Worm (Caenorhabditis elegans) whole organism, L4 larva: ENCODE measurements around the gene tomm-70.

Experiments
- D1046.2 ChIP-seq: fragments of 200-800 bp; sonication (Bioruptor generic); IDR thresholded peaks from 2 replicates; pipeline ENCODE4 v1.3.6; 2022; ENCODE audit warnings: missing genetic modification characterization, missing compliant biosample characterization
- T20F7.1 ChIP-seq: fragments of 200-800 bp; sonication (Bioruptor generic); optimal IDR thresholded peaks from 2 replicates; lab custom pipeline; 2018; ENCODE audit warnings: mild to moderate bottlenecking, missing genetic modification characterization, missing compliant biosample characterization
- Y48G9A.11 ChIP-seq: fragments of 200-800 bp; sonication (Bioruptor generic); IDR thresholded peaks from 2 replicates; pipeline ENCODE4 v1.3.6; 2022; ENCODE audit warnings: missing genetic modification reagents, missing genetic modification characterization, missing compliant biosample characterization
- ZK337.2 ChIP-seq: fragments of 200-800 bp; sonication (Bioruptor generic); IDR thresholded peaks from 2 replicates; pipeline ENCODE4 v1.3.6; 2022; ENCODE audit warnings: missing genetic modification reagents, missing genetic modification characterization, missing compliant biosample characterization
- aha-1 ChIP-seq: fragments of 150-350 bp; peaks from one replicate; lab custom pipeline; 2014; ENCODE audit warnings: missing biosample characterization, missing genetic modification characterization
- aly-2 ChIP-seq: sonication (generic microtip); optimal IDR thresholded peaks from 2 replicates; lab custom pipeline; 2018; ENCODE audit warnings: missing biosample characterization, missing genetic modification characterization
- arid-1 ChIP-seq: fragments of 200-800 bp; sonication (Bioruptor generic); conservative IDR thresholded peaks from 2 replicates; pipeline ENCODE4 v1.3.6; 2022; ENCODE audit warnings: missing genetic modification reagents, missing genetic modification characterization, missing compliant biosample characterization
- attf-4 ChIP-seq: sonication (generic microtip); optimal IDR thresholded peaks from 3 replicates; lab custom pipeline; 2017; ENCODE audit warnings: missing biosample characterization, missing genetic modification characterization
- ceh-20 ChIP-seq: fragments of 200-800 bp; sonication (Bioruptor generic); IDR thresholded peaks from 2 replicates; pipeline ENCODE4 v1.3.6; 2022; ENCODE audit warnings: missing genetic modification reagents, missing genetic modification characterization, missing compliant biosample characterization
- ceh-32 ChIP-seq: sonication (generic microtip); optimal IDR thresholded peaks from 2 replicates; lab custom pipeline; 2016; ENCODE audit warnings: mild to moderate bottlenecking, missing genetic modification characterization, missing compliant biosample characterization; ENCODE audit not compliant: poor library complexity
- ceh-44 ChIP-seq: fragments of 200-800 bp; sonication (Bioruptor generic); IDR thresholded peaks from 2 replicates; pipeline ENCODE4 v1.3.6; 2022; ENCODE audit warnings: missing genetic modification reagents, missing genetic modification characterization, missing compliant biosample characterization
- ceh-82 ChIP-seq: sonication (generic microtip); optimal IDR thresholded peaks from 2 replicates; lab custom pipeline; 2017; ENCODE audit warnings: missing biosample characterization, missing genetic modification characterization
- ctbp-1 ChIP-seq: fragments of 200-800 bp; sonication (Bioruptor generic); IDR thresholded peaks from 2 replicates; pipeline ENCODE4 v1.3.6; 2022; ENCODE audit warnings: missing genetic modification reagents, missing genetic modification characterization, missing compliant biosample characterization
- dmd-8 ChIP-seq: fragments of 200-800 bp; sonication (Bioruptor generic); IDR thresholded peaks from 2 replicates; pipeline ENCODE4 v1.3.6; 2022; ENCODE audit warnings: missing genetic modification characterization, missing compliant biosample characterization
- duxl-1 ChIP-seq: sonication (generic microtip); optimal IDR thresholded peaks from 2 replicates; lab custom pipeline; 2016; ENCODE audit warnings: mild to moderate bottlenecking, missing genetic modification characterization, moderate library complexity, missing compliant biosample characterization; ENCODE audit not compliant: poor library complexity
- fkh-10 ChIP-seq: fragments of 150-350 bp; optimal IDR thresholded peaks from 2 replicates; lab custom pipeline; 2014; ENCODE audit warnings: missing biosample characterization, missing genetic modification reagents, missing genetic modification characterization
- hif-1 ChIP-seq, 2 experiments: sonication (generic microtip); optimal IDR thresholded peaks; 2 replicates each; lab custom pipeline; 2016 to 2017; ENCODE audit warnings: missing compliant biosample characterization in 2 of 2, missing genetic modification characterization in 2 of 2, missing genetic modification reagents in 2 of 2, missing genotype in 2 of 2, mild to moderate bottlenecking in 1 of 2
- hlh-30 ChIP-seq: sonication (generic microtip); optimal IDR thresholded peaks from 2 replicates; lab custom pipeline; 2017; ENCODE audit warnings: antibody characterized with exemption, mild to moderate bottlenecking, missing genetic modification characterization, missing compliant biosample characterization; ENCODE audit not compliant: insufficient read depth
- lim-7 ChIP-seq: fragments of 200-800 bp; sonication (Bioruptor generic); IDR thresholded peaks from 2 replicates; pipeline ENCODE4 v1.3.6; 2022; ENCODE audit warnings: missing genetic modification characterization, missing compliant biosample characterization
- lin-29 ChIP-seq: fragments of 200-800 bp; sonication (Bioruptor generic); IDR thresholded peaks from 2 replicates; pipeline ENCODE4 v1.3.6; 2022; ENCODE audit warnings: missing genetic modification reagents, missing genetic modification characterization, missing compliant biosample characterization
- lin-38 ChIP-seq: fragments of 200-800 bp; sonication (Bioruptor generic); IDR thresholded peaks from 2 replicates; pipeline ENCODE4 v1.3.6; 2022; ENCODE audit warnings: missing genetic modification reagents, missing genetic modification characterization, missing compliant biosample characterization
- madf-9 ChIP-seq: fragments of 200-800 bp; sonication (Bioruptor generic); conservative IDR thresholded peaks from 2 replicates; pipeline ENCODE4 v1.3.6; 2022; ENCODE audit warnings: missing genetic modification reagents, missing genetic modification characterization, missing compliant biosample characterization
- mdt-29 ChIP-seq: fragments of 200-800 bp; sonication (Bioruptor generic); IDR thresholded peaks from 2 replicates; pipeline ENCODE4 v1.3.6; 2022; ENCODE audit warnings: missing genetic modification reagents, missing genetic modification characterization, missing compliant biosample characterization
- mep-1 ChIP-seq: fragments of 150-350 bp; sonication (generic microtip); optimal IDR thresholded peaks from 3 replicates; lab custom pipeline; 2014; ENCODE audit warnings: missing biosample characterization, missing genetic modification characterization
- mxl-3 ChIP-seq: fragments of 200-800 bp; sonication (Bioruptor generic); optimal IDR thresholded peaks from 2 replicates; lab custom pipeline; 2018; ENCODE audit warnings: mild to moderate bottlenecking, missing genetic modification characterization, missing compliant biosample characterization
- nhr-10 ChIP-seq: fragments of 150-350 bp; optimal IDR thresholded peaks from 2 replicates; lab custom pipeline; 2014; ENCODE audit warnings: missing biosample characterization, missing genetic modification characterization
- nhr-102 ChIP-seq: sonication (generic microtip); optimal IDR thresholded peaks from 2 replicates; lab custom pipeline; 2016; ENCODE audit warnings: mild to moderate bottlenecking, missing genetic modification characterization, moderate library complexity, missing compliant biosample characterization
- nhr-111 ChIP-seq: fragments of 200-800 bp; sonication (Bioruptor generic); optimal IDR thresholded peaks from 2 replicates; lab custom pipeline; 2018; ENCODE audit warnings: mild to moderate bottlenecking, missing genetic modification characterization, missing compliant biosample characterization
- nhr-237 ChIP-seq: sonication (generic microtip); optimal IDR thresholded peaks from 2 replicates; lab custom pipeline; 2017; ENCODE audit warnings: missing biosample characterization, missing genetic modification characterization
- nhr-41 ChIP-seq: fragments of 200-800 bp; sonication (Bioruptor generic); IDR thresholded peaks from 2 replicates; pipeline ENCODE4 v1.3.6; 2022; ENCODE audit warnings: missing genetic modification reagents, missing genetic modification characterization, missing compliant biosample characterization
- nhr-6 ChIP-seq: fragments of 150-350 bp; optimal IDR thresholded peaks from 2 replicates; lab custom pipeline; 2014; ENCODE audit warnings: missing biosample characterization, missing genetic modification characterization
- nhr-76 ChIP-seq: fragments of 150-350 bp; optimal IDR thresholded peaks from 2 replicates; lab custom pipeline; 2014; ENCODE audit warnings: missing biosample characterization, missing genetic modification characterization
- saeg-2 ChIP-seq: fragments of 200-800 bp; sonication (Bioruptor generic); IDR thresholded peaks from 2 replicates; pipeline ENCODE4 v1.3.6; 2022; ENCODE audit warnings: missing genetic modification reagents, missing genetic modification characterization, missing compliant biosample characterization
- set-16 ChIP-seq: fragments of 200-800 bp; sonication (Bioruptor generic); IDR thresholded peaks from 2 replicates; pipeline ENCODE4 v1.3.6; 2022; ENCODE audit warnings: missing genetic modification reagents, missing genetic modification characterization, missing compliant biosample characterization
- tag-97 ChIP-seq: fragments of 200-800 bp; sonication (Bioruptor generic); IDR thresholded peaks from 2 replicates; pipeline ENCODE4 v1.3.6; 2022; ENCODE audit warnings: missing genetic modification characterization, missing compliant biosample characterization
- tra-1 ChIP-seq: fragments of 200-800 bp; sonication (Bioruptor generic); IDR thresholded peaks from 2 replicates; pipeline ENCODE4 v1.3.6; 2022; ENCODE audit warnings: missing genetic modification reagents, missing genetic modification characterization, missing compliant biosample characterization
- unc-62 ChIP-seq, 3 experiments: fragments of 150-350 bp in 1 of 3; sonication (generic microtip); optimal IDR thresholded peaks in 2 of 3; peaks in 1 of 3; 1 replicate in 1 of 3; 2 replicates in 2 of 3; lab custom pipeline; 2014 to 2017; ENCODE audit warnings: missing biosample characterization in 3 of 3, missing genetic modification characterization in 3 of 3, missing genetic modification reagents in 3 of 3, missing genotype in 1 of 3

Gene tomm-70

ce11 chrIII:8745214-8745613 is 9.3 kb downstream of the tomm-70 start:
- TF ChIP-seq lin-38 (no peak), unc-62 (GFP tag; optimal IDR thresholded peaks at IDR 0.05 in 1 of 2; lab: Kevin White, UChicago) (peak in 1 of 2 experiments; percentile 95), unc-62 (tag; optimal IDR thresholded peaks at IDR 0.05; lab: Kevin White, UChicago) (no peak)

ce11 chrIII:8744765-8745164 is 9.8 kb downstream of the tomm-70 start:
- TF ChIP-seq fkh-10 (GFP tag; lab: Kevin White, UChicago) (peak; percentile 76), Y48G9A.11 (GFP tag; lab: Robert Waterston, UW) (no peak)

ce11 chrIII:8743796-8744404 is 10.7 kb downstream of the tomm-70 start, which contains the start of gene ZK370.6:
Gene ZK370.6, minus strand, starts transcription at chrIII:8743846.
- TF ChIP-seq nhr-237 (tag; lab: Kevin White, UChicago) (no peak), fkh-10 (GFP tag; lab: Kevin White, UChicago) (peak; percentile 45)

ce11 chrIII:8742584-8742983 is 12.0 kb downstream of the tomm-70 start:
- TF ChIP-seq unc-62 (GFP tag; optimal IDR thresholded peaks at IDR 0.05 in 1 of 2; lab: Kevin White, UChicago) (peak in 1 of 2 experiments; percentile 26), unc-62 (tag; optimal IDR thresholded peaks at IDR 0.05; lab: Kevin White, UChicago) (no peak), aly-2 (tag; lab: Kevin White, UChicago) (no peak)

ce11 chrIII:8741955-8742354 is 12.6 kb downstream of the tomm-70 start:
- TF ChIP-seq madf-9 (GFP tag; lab: Robert Waterston, UW) (no peak), aha-1 (peak; percentile 80)

- TF ChIP-seq nhr-76 (no peak), Y48G9A.11 (GFP tag; lab: Robert Waterston, UW) (peak; percentile 67; the same call in 1 of the 2 replicates), ZK337.2 (GFP tag; lab: Robert Waterston, UW) (0 out of 2 replicates have a peak, but pooled peaks have one; percentile 44), tag-97 (GFP tag; lab: Robert Waterston, UW) (no peak), nhr-10 (tag; lab: Kevin White, UChicago) (no peak), duxl-1 (tag; lab: Kevin White, UChicago) (peak; percentile 86), tra-1 (GFP tag; lab: Robert Waterston, UW) (peak; percentile 59; the same call in 1 of the 2 replicates), D1046.2 (no peak), dmd-8 (GFP tag; lab: Robert Waterston, UW) (peak; percentile 61; the same call in 1 of the 2 replicates), fkh-10 (GFP tag; lab: Kevin White, UChicago) (peak; percentile 59), nhr-41 (GFP tag; lab: Robert Waterston, UW) (no peak), set-16 (GFP tag; lab: Robert Waterston, UW) (peak; percentile 49; the same call in 1 of the 2 replicates), ceh-82 (tag; lab: Kevin White, UChicago) (no peak), nhr-6 (tag; lab: Kevin White, UChicago) (peak; percentile 90), mep-1 (tag; lab: Kevin White, UChicago) (peak; percentile 96), lim-7 (GFP tag; lab: Robert Waterston, UW) (no peak), nhr-111 (GFP tag; lab: Kevin White, UChicago) (no peak), ctbp-1 (peak; percentile 90), T20F7.1 (GFP tag; lab: Kevin White, UChicago) (peak; percentile 89), ceh-44 (0 out of 2 replicates have a peak, but pooled peaks have one; percentile 43), ceh-32 (tag; lab: Kevin White, UChicago) (peak; percentile 44), arid-1 (GFP tag; lab: Robert Waterston, UW) (peak; percentile 91), hif-1 (tag; optimal IDR thresholded peaks at IDR 0.05; lab: Kevin White, UChicago) (peak; percentile 46 to 87), madf-9 (GFP tag; lab: Robert Waterston, UW) (peak; percentile 72), mdt-29 (GFP tag; lab: Robert Waterston, UW) (peak; percentile 68; the same call in 1 of the 2 replicates), hlh-30 (tag; lab: Kevin White, UChicago) (peak; percentile 87), nhr-102 (tag; lab: Kevin White, UChicago) (peak; percentile 91), ceh-20 (GFP tag; lab: Robert Waterston, UW) (peak; percentile 90), attf-4 (tag; lab: Kevin White, UChicago) (no peak), saeg-2 (GFP tag; lab: Robert Waterston, UW) (peak; percentile 77; the same call in 1 of the 2 replicates), lin-29 (peak; percentile 79), mxl-3 (peak; percentile 87)
Observed at ce11 chrIII:8741276-8741860, 13.2 kb downstream of the tomm-70 start, which contains the start of gene pdhk-2. Gene pdhk-2, minus strand, starts transcription at chrIII:8741412.
